Worm (Caenorhabditis elegans): Measurements from ENCODE around the gene T28C12.2.

Gene T28C12.2

DNA sequence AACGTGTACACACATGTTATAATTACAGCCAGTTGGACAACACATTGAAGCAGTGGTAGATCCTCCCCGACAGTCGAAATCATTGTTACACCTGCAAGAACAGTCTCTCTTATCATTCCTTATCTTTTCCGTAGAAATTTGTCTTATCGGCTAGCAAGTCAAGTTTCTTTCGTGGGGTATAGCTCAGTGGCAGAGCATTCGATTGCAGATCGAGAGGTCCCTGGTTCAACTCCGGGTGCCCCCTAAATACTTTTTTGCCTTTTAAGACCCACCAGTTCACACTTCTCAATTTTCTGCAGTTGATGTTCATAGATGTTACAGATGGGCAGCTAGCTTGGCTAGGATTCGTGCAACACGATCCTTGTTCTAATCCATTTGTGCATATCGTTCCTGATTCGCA lies 6.2 kb downstream of the T28C12.2 start (continued):
- TF ChIP-seq nhr-179 (tag; optimal IDR thresholded peaks at IDR 0.05) = no peak
- peak; percentile 81 for TF ChIP-seq nhr-90 (tag; optimal IDR thresholded peaks at IDR 0.05)
- 0 out of 2 replicates have a peak, but pooled peaks have one; percentile 26 for TF ChIP-seq cebp-1 (GFP tag; IDR thresholded peaks at IDR 0.05)
- TF ChIP-seq cebp-1 (tag; optimal IDR thresholded peaks at IDR 0.05) = no peak
- no peak for TF ChIP-seq nfya-1 (tag; optimal IDR thresholded peaks at IDR 0.05; ENCODE audit: borderline replicate concordance, insufficient read depth)
- no peak for TF ChIP-seq tlf-1 (GFP tag; optimal IDR thresholded peaks at IDR 0.05)
- TF ChIP-seq snpc-4 (GFP tag; optimal IDR thresholded peaks at IDR 0.05) = no peak
- peak in 1 of 4 experiments; percentile 16 for TF ChIP-seq snpc-4 (tag; optimal IDR thresholded peaks at IDR 0.05)
- TF ChIP-seq attf-3 (GFP tag; conservative IDR thresholded peaks at IDR 0.05) = peak; percentile 54
- peak; percentile 6 for TF ChIP-seq ceh-27 (GFP tag; optimal IDR thresholded peaks at IDR 0.05)
- no peak for TF ChIP-seq egl-18 (GFP tag; IDR thresholded peaks at IDR 0.05)
- no peak for TF ChIP-seq Y53F4B.3 (GFP tag; IDR thresholded peaks at IDR 0.05)
- no peak for TF ChIP-seq aptf-2 (GFP tag; conservative IDR thresholded peaks at IDR 0.05)
- TF ChIP-seq rpc-1 (optimal IDR thresholded peaks at IDR 0.05) = peak; percentile 81
- TF ChIP-seq rpc-1 (tag; optimal IDR thresholded peaks at IDR 0.05) = peak; percentile 86
- no peak for TF ChIP-seq akir-1 (GFP tag; optimal IDR thresholded peaks at IDR 0.05)
- peak; percentile 45 for TF ChIP-seq chd-7 (tag; optimal IDR thresholded peaks at IDR 0.05)
- TF ChIP-seq die-1 (tag; optimal IDR thresholded peaks at IDR 0.05) = peak; percentile 86
- peak; percentile 66 for TF ChIP-seq madf-6 (GFP tag; IDR thresholded peaks at IDR 0.05)
- no peak for TF ChIP-seq xnd-1 (tag; optimal IDR thresholded peaks at IDR 0.05)
- no peak for TF ChIP-seq ceh-91 (GFP tag; IDR thresholded peaks at IDR 0.05)
- TF ChIP-seq efl-1 (GFP tag; optimal IDR thresholded peaks at IDR 0.05) = no peak
- TF ChIP-seq hrde-1 (tag; optimal IDR thresholded peaks at IDR 0.05; ENCODE audit: borderline replicate concordance) = no peak
- TF ChIP-seq madf-3 (GFP tag; IDR thresholded peaks at IDR 0.05) = 0 out of 2 replicates have a peak, but pooled peaks have one; percentile 50
- TF ChIP-seq hmg-20 (GFP tag; IDR thresholded peaks at IDR 0.05) = no peak
- TF ChIP-seq fkh-3 (tag; optimal IDR thresholded peaks at IDR 0.05) = peak; percentile 2
- TF ChIP-seq ztf-18 (tag; optimal IDR thresholded peaks at IDR 0.05) = peak; percentile 72
- no peak for TF ChIP-seq F57C9.4 (tag; optimal IDR thresholded peaks at IDR 0.05)
- 0 out of 2 replicates have a peak, but pooled peaks have one; percentile 69 for TF ChIP-seq lag-1 (GFP tag; IDR thresholded peaks at IDR 0.05)
- TF ChIP-seq ztf-22 (GFP tag; optimal IDR thresholded peaks at IDR 0.05) = peak; percentile 7
- TF ChIP-seq F39B2.1 (GFP tag; IDR thresholded peaks at IDR 0.05) = no peak
- no peak for TF ChIP-seq Y95B8A.8 (GFP tag; IDR thresholded peaks at IDR 0.05)
- TF ChIP-seq atf-7 (tag; optimal IDR thresholded peaks at IDR 0.05) = peak; percentile 17
- peak; percentile 58 for TF ChIP-seq attf-5 (GFP tag; optimal IDR thresholded peaks at IDR 0.05)
- no peak for TF ChIP-seq zfh-2 (GFP tag; conservative IDR thresholded peaks at IDR 0.05)
- peak; percentile 62; the same call in 1 of the 2 replicates for TF ChIP-seq D2030.7 (GFP tag; IDR thresholded peaks at IDR 0.05)
- TF ChIP-seq nhr-80 (tag; optimal IDR thresholded peaks at IDR 0.05) = peak; percentile 35
- peak; percentile 70 for TF ChIP-seq pbrm-1 (GFP tag; IDR thresholded peaks at IDR 0.05)
- no peak for TF ChIP-seq ccch-3 (GFP tag; optimal IDR thresholded peaks at IDR 0.05)
- no peak for TF ChIP-seq unc-62 (GFP tag; optimal IDR thresholded peaks at IDR 0.05)
- TF ChIP-seq B0019.2 (GFP tag; conservative IDR thresholded peaks at IDR 0.05) = no peak
- no peak for TF ChIP-seq C17E4.6 (GFP tag; IDR thresholded peaks at IDR 0.05)
- peak; percentile 83 for TF ChIP-seq nhr-27 (tag; optimal IDR thresholded peaks at IDR 0.05)
- TF ChIP-seq nhr-120 (GFP tag; IDR thresholded peaks at IDR 0.05) = 0 out of 2 replicates have a peak, but pooled peaks have one; percentile 74
- TF ChIP-seq cebp-2 (GFP tag; IDR thresholded peaks at IDR 0.05) = peak; percentile 85
- peak; percentile 67 for TF ChIP-seq F52B5.7 (tag; optimal IDR thresholded peaks at IDR 0.05)
- TF ChIP-seq repo-1 (tag; optimal IDR thresholded peaks at IDR 0.05) = no peak
- peak; percentile 67; the same call in 1 of the 2 replicates for TF ChIP-seq ztf-25 (GFP tag; IDR thresholded peaks at IDR 0.05)
- TF ChIP-seq zim-3 (tag; optimal IDR thresholded peaks at IDR 0.05) = peak; percentile 11
- TF ChIP-seq madf-10 (tag; optimal IDR thresholded peaks at IDR 0.05) = peak; percentile 60

Measured in whole organism, young adult.